Fruit fly (Drosophila melanogaster) whole organism, prepupa: Measurements from ENCODE around the gene solo.

Source experiments
- Blimp-1 ChIP-seq: fragments of 200-800 bp; sonication (Bioruptor generic); optimal IDR thresholded peaks from 3 replicates; lab custom pipeline; 2017; ENCODE audit warnings: missing biosample characterization, missing genetic modification characterization, mild to moderate bottlenecking, moderate library complexity, missing genetic modification reagents
- CG10669 ChIP-seq: fragments of 200-800 bp; sonication (Bioruptor generic); optimal IDR thresholded peaks from 3 replicates; lab custom pipeline; 2018; ENCODE audit warnings: missing biosample characterization, mild to moderate bottlenecking, missing genetic modification characterization, moderate library complexity
- CG11294 ChIP-seq: fragments of 200-800 bp; sonication (Bioruptor generic); IDR thresholded peaks from 2 replicates; pipeline ENCODE4 v1.3.6; 2022; ENCODE audit warnings: missing biosample characterization, missing genetic modification characterization
- CG11902 ChIP-seq: fragments of 200-800 bp; sonication (Bioruptor generic); optimal IDR thresholded peaks from 3 replicates; lab custom pipeline; 2016; ENCODE audit warnings: missing biosample characterization, missing genetic modification characterization
- CG1621 ChIP-seq: fragments of 200-800 bp; sonication (Bioruptor generic); optimal IDR thresholded peaks from 3 replicates; lab custom pipeline; 2018; ENCODE audit warnings: missing biosample characterization, mild to moderate bottlenecking, missing genetic modification characterization
- CG3032 ChIP-seq: fragments of 200-800 bp; optimal IDR thresholded peaks from 2 replicates; lab custom pipeline; 2019; ENCODE audit warnings: missing biosample characterization, mild to moderate bottlenecking, missing genetic modification characterization, moderate library complexity
- CG34406 ChIP-seq: fragments of 200-800 bp; sonication (Bioruptor generic); optimal IDR thresholded peaks from 3 replicates; lab custom pipeline; 2016; ENCODE audit warnings: missing biosample characterization, missing genetic modification characterization
- CG3919 ChIP-seq: fragments of 200-800 bp; sonication (Bioruptor generic); optimal IDR thresholded peaks from 3 replicates; lab custom pipeline; 2016; ENCODE audit warnings: missing biosample characterization, missing genetic modification characterization
- CG4318 ChIP-seq: fragments of 200-800 bp; sonication (Bioruptor generic); optimal IDR thresholded peaks from 3 replicates; lab custom pipeline; 2017; ENCODE audit warnings: missing biosample characterization, mild to moderate bottlenecking, missing genetic modification characterization
- CG6163 ChIP-seq: fragments of 200-800 bp; sonication (Bioruptor generic); IDR thresholded peaks from 3 replicates; pipeline ENCODE4 v1.3.6; 2022; ENCODE audit warnings: missing biosample characterization, missing genetic modification characterization
- CG6276 ChIP-seq: fragments of 200-800 bp; sonication (Bioruptor generic); optimal IDR thresholded peaks from 2 replicates; lab custom pipeline; 2017; ENCODE audit warnings: missing biosample characterization, mild to moderate bottlenecking, missing genetic modification characterization
- CG6854 ChIP-seq: fragments of 200-800 bp; sonication (Bioruptor generic); optimal IDR thresholded peaks from 2 replicates; lab custom pipeline; 2017; ENCODE audit warnings: missing biosample characterization, mild to moderate bottlenecking, missing genetic modification characterization
- CG7368 ChIP-seq: fragments of 200-800 bp; sonication (Bioruptor generic); optimal IDR thresholded peaks from 3 replicates; lab custom pipeline; 2016; ENCODE audit warnings: missing biosample characterization, missing genetic modification characterization
- CG8119 ChIP-seq: fragments of 200-800 bp; sonication (Bioruptor generic); IDR thresholded peaks from 3 replicates; pipeline ENCODE4 v1.3.6; 2022; ENCODE audit warnings: missing biosample characterization, missing genetic modification characterization
- CG8319 ChIP-seq: fragments of 200-800 bp; sonication (Bioruptor generic); optimal IDR thresholded peaks from 3 replicates; lab custom pipeline; 2016; ENCODE audit warnings: missing biosample characterization, missing genetic modification characterization
- CG8632 ChIP-seq: fragments of 200-800 bp; sonication (Bioruptor generic); optimal IDR thresholded peaks from 3 replicates; lab custom pipeline; 2016; ENCODE audit warnings: missing biosample characterization, missing genetic modification characterization
- CG9139 ChIP-seq: fragments of 200-800 bp; sonication (Bioruptor generic); optimal IDR thresholded peaks from 3 replicates; lab custom pipeline; 2017; ENCODE audit warnings: missing biosample characterization, mild to moderate bottlenecking, missing genetic modification characterization
- Eip75B ChIP-seq: fragments of 200-800 bp; sonication (Bioruptor generic); optimal IDR thresholded peaks from 3 replicates; lab custom pipeline; 2016; ENCODE audit warnings: missing biosample characterization, missing genetic modification characterization
- Eip78C ChIP-seq: fragments of 200-800 bp; sonication (Bioruptor generic); peaks from one replicate; lab custom pipeline; 2016; ENCODE audit warnings: missing biosample characterization, missing genetic modification characterization
- Ets21C ChIP-seq: fragments of 200-800 bp; sonication (Bioruptor generic); optimal IDR thresholded peaks from 3 replicates; lab custom pipeline; 2016; ENCODE audit warnings: missing biosample characterization, missing genetic modification characterization
- Hr38 ChIP-seq: sonication (Bioruptor generic); optimal IDR thresholded peaks from 2 replicates; lab custom pipeline; 2016; ENCODE audit warnings: missing biosample characterization, missing genetic modification characterization
- Hr4 ChIP-seq: fragments of 200-800 bp; sonication (Bioruptor generic); optimal IDR thresholded peaks from 3 replicates; lab custom pipeline; 2016; ENCODE audit warnings: missing biosample characterization, missing genetic modification characterization
- Met ChIP-seq: fragments of 200-800 bp; sonication (Bioruptor generic); optimal IDR thresholded peaks from 3 replicates; lab custom pipeline; 2016; ENCODE audit warnings: missing biosample characterization, missing genetic modification characterization
- OdsH ChIP-seq: fragments of 200-800 bp; sonication (Bioruptor generic); optimal IDR thresholded peaks from 3 replicates; lab custom pipeline; 2016; ENCODE audit warnings: missing biosample characterization, missing genetic modification characterization
- Smox ChIP-seq: fragments of 200-800 bp; sonication (Bioruptor generic); optimal IDR thresholded peaks from 3 replicates; lab custom pipeline; 2016; ENCODE audit warnings: missing biosample characterization, missing genetic modification characterization
- Sox14 ChIP-seq: fragments of 200-800 bp; sonication (Bioruptor generic); optimal IDR thresholded peaks from 3 replicates; lab custom pipeline; 2016; ENCODE audit warnings: missing biosample characterization, missing genetic modification characterization
- acj6 ChIP-seq: fragments of 200-800 bp; sonication (Bioruptor generic); optimal IDR thresholded peaks from 3 replicates; lab custom pipeline; 2016; ENCODE audit warnings: missing biosample characterization, missing genetic modification characterization
- cyc ChIP-seq: fragments of 200-800 bp; sonication (Bioruptor generic); optimal IDR thresholded peaks from 3 replicates; lab custom pipeline; 2016; ENCODE audit warnings: missing biosample characterization, missing genetic modification characterization
- eg ChIP-seq: fragments of 200-800 bp; sonication (Bioruptor generic); IDR thresholded peaks from 3 replicates; pipeline ENCODE4 v1.3.6; 2022; ENCODE audit warnings: missing biosample characterization, missing genetic modification characterization
- esn ChIP-seq: fragments of 200-800 bp; sonication (Bioruptor generic); optimal IDR thresholded peaks from 2 replicates; lab custom pipeline; 2016; ENCODE audit warnings: missing biosample characterization, mild to moderate bottlenecking, missing genetic modification characterization, moderate library complexity
- fd59A ChIP-seq: fragments of 200-800 bp; sonication (Bioruptor generic); optimal IDR thresholded peaks from 2 replicates; lab custom pipeline; 2017; ENCODE audit warnings: missing biosample characterization, mild to moderate bottlenecking, missing genetic modification characterization, missing genetic modification reagents
- fkh ChIP-seq: fragments of 200-800 bp; sonication (Bioruptor generic); optimal IDR thresholded peaks from 3 replicates; lab custom pipeline; 2017; ENCODE audit warnings: missing biosample characterization, mild to moderate bottlenecking, missing genetic modification characterization, moderate library complexity
- net ChIP-seq: fragments of 200-800 bp; sonication (Bioruptor generic); optimal IDR thresholded peaks from 3 replicates; lab custom pipeline; 2016; ENCODE audit warnings: missing biosample characterization, missing genetic modification characterization
- pdm3 ChIP-seq: fragments of 200-800 bp; sonication (Bioruptor generic); optimal IDR thresholded peaks from 3 replicates; lab custom pipeline; 2016; ENCODE audit warnings: missing biosample characterization, missing genetic modification characterization
- spab ChIP-seq: fragments of 200-800 bp; sonication (Bioruptor generic); optimal IDR thresholded peaks from 2 replicates; lab custom pipeline; 2017; ENCODE audit warnings: missing biosample characterization, mild to moderate bottlenecking, missing genetic modification characterization, missing genetic modification reagents
- topi ChIP-seq: fragments of 200-800 bp; sonication (Bioruptor generic); optimal IDR thresholded peaks from 3 replicates; lab custom pipeline; 2016; ENCODE audit warnings: missing biosample characterization, missing genetic modification characterization
- vri ChIP-seq: fragments of 200-800 bp; sonication (Bioruptor generic); optimal IDR thresholded peaks from 3 replicates; lab custom pipeline; 2016; ENCODE audit warnings: missing biosample characterization, mild to moderate bottlenecking, missing genetic modification characterization

Gene solo

DNA sequence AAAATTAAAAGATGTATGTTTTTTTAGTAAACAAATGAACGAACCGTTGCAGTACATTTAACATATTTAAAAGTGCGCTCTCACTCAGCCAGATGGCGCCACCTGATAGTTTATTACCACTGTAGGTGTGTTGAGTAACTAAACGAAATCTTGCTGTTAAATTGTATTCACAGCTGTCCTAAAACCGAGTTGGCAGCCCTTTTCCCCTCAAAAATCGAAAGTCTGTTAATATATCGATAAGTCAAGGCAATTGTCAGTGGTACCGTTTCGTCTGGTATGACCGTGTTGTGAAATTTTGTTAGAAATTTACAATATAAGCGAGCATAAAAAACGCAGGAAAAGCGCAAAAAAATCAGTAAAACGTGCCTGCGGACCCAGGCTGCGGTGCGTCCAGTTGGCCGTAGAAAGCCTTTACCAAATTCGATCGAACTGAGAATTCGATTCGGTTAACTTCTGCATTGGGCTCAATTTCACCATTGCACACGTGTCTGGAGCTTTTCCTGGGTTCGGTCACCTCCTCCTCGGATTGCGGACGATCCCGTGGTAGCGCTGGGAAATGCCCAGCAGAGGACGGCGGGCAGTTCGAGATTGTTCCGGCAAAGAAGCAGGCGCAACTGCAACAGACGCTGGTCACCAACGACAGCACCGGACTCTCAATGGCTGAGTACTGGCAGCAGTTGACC is 51.9 kb downstream of the solo start, which contains the start of gene stc (continued):
- TF ChIP-seq CG11902 (GFP tag; lab: Kevin White, UChicago): no peak

DNA sequence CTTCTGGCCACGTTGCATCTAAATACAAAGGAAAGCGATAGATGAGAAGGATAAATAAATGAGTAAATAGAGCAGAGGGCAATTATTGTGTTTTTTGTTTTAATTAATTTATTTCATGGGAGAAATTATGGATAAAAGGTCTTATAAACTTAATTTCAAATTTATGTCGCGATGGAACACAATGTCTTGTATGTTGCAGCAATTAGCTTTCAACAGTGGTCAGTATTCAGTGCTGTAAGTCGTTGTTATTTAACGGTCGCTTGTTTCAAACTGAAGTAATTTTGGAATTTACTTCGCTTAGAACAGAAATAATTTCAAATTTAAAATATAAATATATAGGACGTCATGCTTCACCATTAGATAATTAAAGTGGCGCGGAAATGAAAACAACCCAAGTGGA is 56.5 kb downstream of the solo start:
- TF ChIP-seq fkh (no peak), CG7368 (GFP tag; lab: Kevin White, UChicago) (no peak), CG4318 (GFP tag; lab: Kevin White, UChicago) (no peak), CG3032 (no peak), Hr4 (GFP tag; lab: Kevin White, UChicago) (no peak), acj6 (GFP tag; lab: Kevin White, UChicago) (no peak), Smox (no peak), CG11294 (no peak), CG8632 (GFP tag; lab: Kevin White, UChicago) (no peak), Eip78C (GFP tag; lab: Kevin White, UChicago) (peak; percentile 14), cyc (GFP tag; lab: Kevin White, UChicago) (peak; percentile 34), Blimp-1 (GFP tag; lab: Kevin White, UChicago) (no peak), CG6854 (GFP tag; lab: Kevin White, UChicago) (no peak), Met (GFP tag; lab: Kevin White, UChicago) (no peak), spab (no peak), CG1621 (no peak), eg (no peak), topi (peak; percentile 5), Hr38 (GFP tag; lab: Kevin White, UChicago) (no peak), CG6163 (GFP tag; lab: Robert Waterston, UW) (no peak), CG10669 (GFP tag; lab: Kevin White, UChicago) (no peak), CG6276 (no peak), esn (no peak)

DNA sequence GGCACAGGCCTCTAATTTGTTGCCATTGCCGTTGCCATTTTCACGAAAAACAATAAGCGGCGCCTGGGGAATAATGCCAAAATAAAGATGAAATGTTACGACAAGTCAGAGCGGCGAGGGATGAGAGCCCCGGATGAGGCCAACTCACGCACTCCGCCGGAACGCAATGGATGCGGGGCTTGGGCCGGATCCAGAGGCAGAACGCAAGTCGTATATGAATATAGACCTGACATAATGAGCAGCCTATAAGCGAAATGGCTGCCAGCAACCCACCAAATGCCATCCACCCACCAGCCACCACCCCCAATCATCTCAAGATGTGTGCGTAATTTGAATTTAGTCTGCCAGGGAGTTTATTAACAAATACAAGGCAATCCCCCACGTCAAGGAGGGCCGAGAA is 57.1 kb downstream of the solo start:
- TF ChIP-seq OdsH (GFP tag; lab: Kevin White, UChicago) (no peak), Ets21C (GFP tag; lab: Kevin White, UChicago) (no peak), CG34406 (GFP tag; lab: Kevin White, UChicago) (no peak), CG6163 (GFP tag; lab: Robert Waterston, UW) (no peak), CG8119 (GFP tag; lab: Robert Waterston, UW) (no peak), eg (no peak), pdm3 (no peak), vri (GFP tag; lab: Kevin White, UChicago) (no peak), net (GFP tag; lab: Kevin White, UChicago) (no peak), Sox14 (GFP tag; lab: Kevin White, UChicago) (no peak), CG11902 (GFP tag; lab: Kevin White, UChicago) (no peak), spab (no peak), CG3919 (GFP tag; lab: Kevin White, UChicago) (no peak), fd59A (no peak), CG9139 (no peak), CG11294 (no peak), Hr4 (GFP tag; lab: Kevin White, UChicago) (no peak), CG8319 (no peak), Eip75B (GFP tag; lab: Kevin White, UChicago) (no peak)
